Fruit fly (Drosophila melanogaster): ENCODE results near the gene rho-4.

dm6 chrX:11628986-11629571 lies 29.4 kb downstream of the rho-4 start:
- TF ChIP-seq CG8478 (optimal IDR thresholded peaks at IDR 0.05) (no peak), CTCF (optimal IDR thresholded peaks at IDR 0.05) (no peak)
